Fruit fly (Drosophila melanogaster): ENCODE results near the gene CG11619.

Gene CG11619

dm6 chr3L:18996030-18996773 lies 8.1 kb upstream of the CG11619 start (continued):
- TF ChIP-seq CG5180 (GFP tag; optimal IDR thresholded peaks at IDR 0.05) (peak; percentile 25), ap (GFP tag; IDR thresholded peaks at IDR 0.05) (no peak), org-1 (GFP tag; optimal IDR thresholded peaks at IDR 0.05) (peak; percentile 83), br (optimal IDR thresholded peaks at IDR 0.05) (no peak), CG5245 (GFP tag; optimal IDR thresholded peaks at IDR 0.05) (no peak), gro (GFP tag; optimal IDR thresholded peaks at IDR 0.05) (peak; percentile 17), CG3163 (GFP tag; optimal IDR thresholded peaks at IDR 0.05) (peak; percentile 30), CG17568 (GFP tag; optimal IDR thresholded peaks at IDR 0.05) (peak; percentile 19), wor (GFP tag; IDR thresholded peaks at IDR 0.05) (peak; percentile 27; the same call in 1 of the 2 replicates), fd3F (GFP tag; optimal IDR thresholded peaks at IDR 0.05) (peak; percentile 57), Scr (GFP tag; IDR thresholded peaks at IDR 0.05; ENCODE audit: partially characterized antibody) (peak; percentile 43; the same call in 1 of the 2 replicates), CG9817 (tag; optimal IDR thresholded peaks at IDR 0.05) (peak; percentile 54), exex (tag; optimal IDR thresholded peaks at IDR 0.05) (peak; percentile 96), bsh (GFP tag; optimal IDR thresholded peaks at IDR 0.05) (peak in 1 of 2 experiments; percentile 31), sens-2 (GFP tag; IDR thresholded peaks at IDR 0.05) (no peak), tin (GFP tag; optimal IDR thresholded peaks at IDR 0.05) (peak; percentile 61), HHEX (GFP tag; optimal IDR thresholded peaks at IDR 0.05) (peak; percentile 57), CG10321 (GFP tag; IDR thresholded peaks at IDR 0.05) (no peak), CG15011 (GFP tag; optimal IDR thresholded peaks at IDR 0.05) (peak; percentile 65), CG6175 (GFP tag; IDR thresholded peaks at IDR 0.05) (peak; percentile 67; the same call in 1 of the 3 replicates), CG30431 (GFP tag; optimal IDR thresholded peaks at IDR 0.05) (peak; percentile 30), tna (GFP tag; IDR thresholded peaks at IDR 0.05; ENCODE audit: partially characterized antibody) (no peak), CG11247 (GFP tag; IDR thresholded peaks at IDR 0.05) (no peak), Rx (GFP tag; IDR thresholded peaks at IDR 0.05) (0 out of 2 replicates have a peak, but pooled peaks have one; percentile 4), zf30C (GFP tag; optimal IDR thresholded peaks at IDR 0.05) (no peak), lbe (GFP tag; optimal IDR thresholded peaks at IDR 0.05) (no peak), grau (tag; optimal IDR thresholded peaks at IDR 0.05) (peak; percentile 72), Kr (GFP tag; optimal IDR thresholded peaks at IDR 0.05) (no peak), ssp (GFP tag; IDR thresholded peaks at IDR 0.05) (peak; percentile 52; the same call in 1 of the 2 replicates), CG13287 (GFP tag; IDR thresholded peaks at IDR 0.05; ENCODE audit: partially characterized antibody) (peak; percentile 64; the same call in 1 of the 2 replicates), CG7928 (GFP tag; optimal IDR thresholded peaks at IDR 0.05) (peak; percentile 47), toy (GFP tag; IDR thresholded peaks at IDR 0.05) (no peak), tap (tag; optimal IDR thresholded peaks at IDR 0.05) (peak; percentile 33), CG1603 (tag; optimal IDR thresholded peaks at IDR 0.05) (peak; percentile 8), CG9437 (GFP tag; optimal IDR thresholded peaks at IDR 0.05) (peak; percentile 85), Ssrp (tag; optimal IDR thresholded peaks at IDR 0.05) (peak; percentile 37), dm (GFP tag; optimal IDR thresholded peaks at IDR 0.05) (peak; percentile 10), CG10462 (GFP tag; optimal IDR thresholded peaks at IDR 0.05) (peak; percentile 35), GATAe (GFP tag; conservative IDR thresholded peaks at IDR 0.05) (no peak; the same call in 1 of the 2 replicates), Mad (GFP tag; optimal IDR thresholded peaks at IDR 0.05) (peak; percentile 61), Oaz (GFP tag; IDR thresholded peaks at IDR 0.05) (no peak), nerfin-2 (GFP tag; IDR thresholded peaks at IDR 0.05; ENCODE audit: partially characterized antibody) (no peak), CG43689 (GFP tag; IDR thresholded peaks at IDR 0.05) (no peak), CG2889 (GFP tag; IDR thresholded peaks at IDR 0.05) (peak; percentile 58; the same call in 2 of the 3 replicates), slbo (GFP tag; IDR thresholded peaks at IDR 0.05) (peak; percentile 81), bigmax (GFP tag; optimal IDR thresholded peaks at IDR 0.05) (peak; percentile 4), gcm2 (GFP tag; optimal IDR thresholded peaks at IDR 0.05) (no peak), CG10274 (GFP tag; optimal IDR thresholded peaks at IDR 0.05) (peak; percentile 68), az2 (GFP tag; optimal IDR thresholded peaks at IDR 0.05) (peak; percentile 63)
